Worm (Caenorhabditis elegans) whole organism, L4 larva: ENCODE measurements around the gene ccnk-1.

ENCODE experiments used
- D1046.2 ChIP-seq: fragments of 200-800 bp; sonication (Bioruptor generic); IDR thresholded peaks from 2 replicates; pipeline ENCODE4 v1.3.6; 2022; ENCODE audit warnings: missing genetic modification characterization, missing compliant biosample characterization
- F26F4.8 ChIP-seq: fragments of 200-800 bp; sonication (Bioruptor generic); conservative IDR thresholded peaks from 2 replicates; pipeline ENCODE4 v1.3.6; 2022; ENCODE audit warnings: missing genetic modification characterization, missing compliant biosample characterization
- F49E8.2 ChIP-seq: sonication (generic microtip); optimal IDR thresholded peaks from 2 replicates; lab custom pipeline; 2016; ENCODE audit warnings: missing compliant biosample characterization, mild to moderate bottlenecking, missing genetic modification characterization, borderline replicate concordance
- R02D3.7 ChIP-seq: fragments of 150-350 bp; sonication (generic microtip); optimal IDR thresholded peaks from 3 replicates; lab custom pipeline; 2014; ENCODE audit warnings: missing biosample characterization, missing genetic modification characterization
- T26A8.4 ChIP-seq: fragments of 200-800 bp; sonication (Bioruptor generic); IDR thresholded peaks from 2 replicates; pipeline ENCODE4 v1.3.6; 2022; ENCODE audit warnings: missing genetic modification characterization, missing compliant biosample characterization
- Y105C5A.15 ChIP-seq: fragments of 200-800 bp; sonication (Bioruptor generic); IDR thresholded peaks from 2 replicates; pipeline ENCODE4 v1.3.6; 2022; ENCODE audit warnings: missing genetic modification characterization, missing compliant biosample characterization
- Y75B8A.6 ChIP-seq: fragments of 200-800 bp; sonication (Bioruptor generic); IDR thresholded peaks from 2 replicates; pipeline ENCODE4 v1.3.6; 2022; ENCODE audit warnings: missing genetic modification reagents, missing genetic modification characterization, missing compliant biosample characterization
- ama-1 ChIP-seq: fragments of 150-350 bp; optimal IDR thresholded peaks from 2 replicates; lab custom pipeline; 2014; ENCODE audit warnings: inconsistent platforms, mixed read lengths
- ceh-20 ChIP-seq: fragments of 200-800 bp; sonication (Bioruptor generic); IDR thresholded peaks from 2 replicates; pipeline ENCODE4 v1.3.6; 2022; ENCODE audit warnings: missing genetic modification reagents, missing genetic modification characterization, missing compliant biosample characterization
- ceh-44 ChIP-seq: fragments of 200-800 bp; sonication (Bioruptor generic); IDR thresholded peaks from 2 replicates; pipeline ENCODE4 v1.3.6; 2022; ENCODE audit warnings: missing genetic modification reagents, missing genetic modification characterization, missing compliant biosample characterization
- ceh-82 ChIP-seq: sonication (generic microtip); optimal IDR thresholded peaks from 2 replicates; lab custom pipeline; 2017; ENCODE audit warnings: missing biosample characterization, missing genetic modification characterization
- cey-2 ChIP-seq: sonication (generic microtip); optimal IDR thresholded peaks from 3 replicates; lab custom pipeline; 2017; ENCODE audit warnings: missing genetic modification characterization, mild to moderate bottlenecking, missing compliant biosample characterization, antibody characterized with exemption, borderline replicate concordance; ENCODE audit not compliant: insufficient read depth
- daf-16 ChIP-seq, 3 experiments: sonication (generic microtip); optimal IDR thresholded peaks; 2 replicates each; lab custom pipeline; 2016 to 2017; ENCODE audit warnings: missing genetic modification characterization in 3 of 3, missing genetic modification reagents in 3 of 3, mild to moderate bottlenecking in 2 of 3, missing compliant biosample characterization in 2 of 3, missing biosample characterization in 1 of 3, moderate library complexity in 1 of 3
- dmd-6 ChIP-seq: fragments of 200-800 bp; sonication (Bioruptor generic); IDR thresholded peaks from 2 replicates; pipeline ENCODE4 v1.3.6; 2022; ENCODE audit warnings: missing genetic modification reagents, missing genetic modification characterization, missing compliant biosample characterization
- dpl-1 ChIP-seq: fragments of 150-350 bp; optimal IDR thresholded peaks from 2 replicates; lab custom pipeline; 2014; ENCODE audit warnings: missing biosample characterization, missing genetic modification reagents, missing genetic modification characterization
- dve-1 ChIP-seq: sonication (generic microtip); optimal IDR thresholded peaks from 2 replicates; lab custom pipeline; 2017; ENCODE audit warnings: antibody characterized with exemption, mild to moderate bottlenecking, missing genetic modification characterization, missing compliant biosample characterization; ENCODE audit not compliant: insufficient read depth
- egl-27 ChIP-seq: sonication (generic microtip); optimal IDR thresholded peaks from 3 replicates; lab custom pipeline; 2017; ENCODE audit warnings: missing biosample characterization, missing genetic modification reagents, missing genetic modification characterization
- egl-43 ChIP-seq: fragments of 200-800 bp; sonication (Bioruptor generic); IDR thresholded peaks from 2 replicates; pipeline ENCODE4 v1.3.6; 2022; ENCODE audit warnings: missing genetic modification reagents, missing genetic modification characterization, missing compliant biosample characterization
- gei-8 ChIP-seq: fragments of 200-800 bp; sonication (Bioruptor generic); optimal IDR thresholded peaks from 2 replicates; lab custom pipeline; 2018; ENCODE audit warnings: mild to moderate bottlenecking, missing genetic modification characterization, missing compliant biosample characterization
- hif-1 ChIP-seq, 2 experiments: sonication (generic microtip); optimal IDR thresholded peaks; 2 replicates each; lab custom pipeline; 2016 to 2017; ENCODE audit warnings: missing compliant biosample characterization in 2 of 2, missing genetic modification characterization in 2 of 2, missing genetic modification reagents in 2 of 2, missing genotype in 2 of 2, mild to moderate bottlenecking in 1 of 2
- hlh-11 ChIP-seq: fragments of 200-800 bp; sonication (Bioruptor generic); optimal IDR thresholded peaks from 2 replicates; lab custom pipeline; 2018; ENCODE audit warnings: mild to moderate bottlenecking, missing genetic modification characterization, missing compliant biosample characterization
- hlh-30 ChIP-seq: sonication (generic microtip); optimal IDR thresholded peaks from 2 replicates; lab custom pipeline; 2017; ENCODE audit warnings: antibody characterized with exemption, mild to moderate bottlenecking, missing genetic modification characterization, missing compliant biosample characterization; ENCODE audit not compliant: insufficient read depth
- lin-15B ChIP-seq: fragments of 150-350 bp; sonication (generic microtip); optimal IDR thresholded peaks from 3 replicates; lab custom pipeline; 2014; ENCODE audit warnings: missing biosample characterization, missing genetic modification characterization
- lin-38 ChIP-seq: fragments of 200-800 bp; sonication (Bioruptor generic); IDR thresholded peaks from 2 replicates; pipeline ENCODE4 v1.3.6; 2022; ENCODE audit warnings: missing genetic modification reagents, missing genetic modification characterization, missing compliant biosample characterization
- lin-39 ChIP-seq: fragments of 150-350 bp; optimal IDR thresholded peaks from 2 replicates; lab custom pipeline; 2014; ENCODE audit warnings: missing biosample characterization, missing genetic modification reagents, missing genetic modification characterization
- lsy-2 ChIP-seq, 2 experiments: fragments of 150-350 bp in 1 of 2; sonication (generic microtip) in 1 of 2; optimal IDR thresholded peaks; 2 replicates each; lab custom pipeline; 2014 to 2017; ENCODE audit warnings: missing biosample characterization in 2 of 2, missing genetic modification characterization in 2 of 2
- madf-5 ChIP-seq, 2 experiments: fragments of 200-800 bp; sonication (Bioruptor generic); IDR thresholded peaks; 2 replicates each; pipeline ENCODE4 v1.3.6; 2022; ENCODE audit warnings: missing compliant biosample characterization in 2 of 2, missing genetic modification characterization in 2 of 2
- mep-1 ChIP-seq: fragments of 150-350 bp; sonication (generic microtip); optimal IDR thresholded peaks from 3 replicates; lab custom pipeline; 2014; ENCODE audit warnings: missing biosample characterization, missing genetic modification characterization
- mes-2 ChIP-seq: sonication (generic microtip); optimal IDR thresholded peaks from 2 replicates; lab custom pipeline; 2016; ENCODE audit warnings: missing genotype, mild to moderate bottlenecking, missing genetic modification characterization, missing compliant biosample characterization; ENCODE audit not compliant: poor library complexity, severe bottlenecking
- nhr-11 ChIP-seq: fragments of 150-350 bp; optimal IDR thresholded peaks from 2 replicates; lab custom pipeline; 2014; ENCODE audit warnings: missing biosample characterization, missing genetic modification characterization
- nhr-111 ChIP-seq: fragments of 200-800 bp; sonication (Bioruptor generic); optimal IDR thresholded peaks from 2 replicates; lab custom pipeline; 2018; ENCODE audit warnings: mild to moderate bottlenecking, missing genetic modification characterization, missing compliant biosample characterization
- nhr-25 ChIP-seq: sonication (generic microtip); optimal IDR thresholded peaks from 2 replicates; lab custom pipeline; 2017; ENCODE audit warnings: missing genetic modification characterization, mild to moderate bottlenecking, missing compliant biosample characterization, antibody characterized with exemption, moderate library complexity, borderline replicate concordance; ENCODE audit not compliant: insufficient read depth
- nhr-6 ChIP-seq: fragments of 150-350 bp; optimal IDR thresholded peaks from 2 replicates; lab custom pipeline; 2014; ENCODE audit warnings: missing biosample characterization, missing genetic modification characterization
- nhr-76 ChIP-seq: fragments of 150-350 bp; optimal IDR thresholded peaks from 2 replicates; lab custom pipeline; 2014; ENCODE audit warnings: missing biosample characterization, missing genetic modification characterization
- pqm-1 ChIP-seq: sonication (generic microtip); optimal IDR thresholded peaks from 2 replicates; lab custom pipeline; 2017; ENCODE audit warnings: missing biosample characterization, missing genetic modification characterization
- sdz-12 ChIP-seq: fragments of 200-800 bp; sonication (Bioruptor generic); optimal IDR thresholded peaks from 2 replicates; lab custom pipeline; 2018; ENCODE audit warnings: mild to moderate bottlenecking, missing genetic modification characterization, missing compliant biosample characterization
- skn-1 ChIP-seq: fragments of 150-350 bp; optimal IDR thresholded peaks from 2 replicates; lab custom pipeline; 2014; ENCODE audit warnings: missing biosample characterization, missing genetic modification characterization
- spr-3 ChIP-seq: fragments of 200-800 bp; sonication (Bioruptor generic); optimal IDR thresholded peaks from 2 replicates; lab custom pipeline; 2018; ENCODE audit warnings: mild to moderate bottlenecking, missing genetic modification characterization, missing compliant biosample characterization
- unc-130 ChIP-seq: sonication (generic microtip); optimal IDR thresholded peaks from 2 replicates; lab custom pipeline; 2016; ENCODE audit warnings: missing genetic modification reagents, missing genetic modification characterization, missing compliant biosample characterization
- unc-62 ChIP-seq, 3 experiments: fragments of 150-350 bp in 1 of 3; sonication (generic microtip); optimal IDR thresholded peaks in 2 of 3; peaks in 1 of 3; 1 replicate in 1 of 3; 2 replicates in 2 of 3; lab custom pipeline; 2014 to 2017; ENCODE audit warnings: missing biosample characterization in 3 of 3, missing genetic modification characterization in 3 of 3, missing genetic modification reagents in 3 of 3, missing genotype in 1 of 3
- zip-11 ChIP-seq: fragments of 200-800 bp; sonication (Bioruptor generic); IDR thresholded peaks from 2 replicates; pipeline ENCODE4 v1.3.6; 2022; ENCODE audit warnings: missing genetic modification characterization, missing compliant biosample characterization
- ztf-11 ChIP-seq: fragments of 150-350 bp; optimal IDR thresholded peaks from 2 replicates; lab custom pipeline; 2014; ENCODE audit warnings: missing biosample characterization, missing genetic modification characterization

ccnk-1 gene

ce11 chrV:14640769-14641168 is 28.4 kb downstream of the ccnk-1 start, which contains the start of gene C54G10.1 (continued):
- TF ChIP-seq zip-11 (GFP tag; lab: Robert Waterston, UW) (no peak), dve-1 (tag; lab: Kevin White, UChicago) (peak; percentile 47), ama-1 (lab: Kevin White, UChicago) (no peak), F26F4.8 (no peak), spr-3 (no peak), skn-1 (no peak), ztf-11 (no peak), F49E8.2 (tag; lab: Kevin White, UChicago) (no peak), lin-39 (tag; lab: Kevin White, UChicago) (no peak), R02D3.7 (no peak), cey-2 (tag; lab: Kevin White, UChicago) (no peak), mes-2 (tag; lab: Kevin White, UChicago) (peak; percentile 6), daf-16 (GFP tag; optimal IDR thresholded peaks at IDR 0.05; lab: Kevin White, UChicago) (no peak), daf-16 (tag; optimal IDR thresholded peaks at IDR 0.05; lab: Kevin White, UChicago) (peak; percentile 90), dmd-6 (GFP tag; lab: Robert Waterston, UW) (peak; percentile 66), egl-27 (tag; lab: Kevin White, UChicago) (no peak), pqm-1 (tag; lab: Kevin White, UChicago) (peak; percentile 65), D1046.2 (GFP tag; lab: Robert Waterston, UW) (no peak), nhr-25 (no peak), egl-43 (GFP tag; lab: Robert Waterston, UW) (no peak), nhr-111 (GFP tag; lab: Kevin White, UChicago) (no peak), ceh-20 (GFP tag; lab: Robert Waterston, UW) (no peak), madf-5 (GFP tag; IDR thresholded peaks at IDR 0.05; lab: Robert Waterston, UW) (no peak), sdz-12 (GFP tag; lab: Kevin White, UChicago) (no peak), lin-15B (tag; lab: Kevin White, UChicago) (no peak), ceh-82 (tag; lab: Kevin White, UChicago) (no peak), T26A8.4 (no peak), nhr-76 (tag; lab: Kevin White, UChicago) (no peak), Y75B8A.6 (GFP tag; lab: Robert Waterston, UW) (no peak)

- TF ChIP-seq nhr-11 (tag; lab: Kevin White, UChicago) (no peak), dpl-1 (GFP tag; lab: Kevin White, UChicago) (no peak), zip-11 (GFP tag; lab: Robert Waterston, UW) (no peak), Y105C5A.15 (GFP tag; lab: Robert Waterston, UW) (no peak), unc-62 (GFP tag; optimal IDR thresholded peaks at IDR 0.05 in 1 of 2; lab: Kevin White, UChicago) (peak in 1 of 2 experiments; percentile 87), unc-62 (tag; optimal IDR thresholded peaks at IDR 0.05; lab: Kevin White, UChicago) (no peak), lin-38 (GFP tag; lab: Robert Waterston, UW) (0 out of 2 replicates have a peak, but pooled peaks have one; percentile 16), egl-43 (GFP tag; lab: Robert Waterston, UW) (no peak)
These were observed 29.7 kb downstream of the ccnk-1 start for ce11 chrV:14642016-14642415.

- TF ChIP-seq hlh-11 (tag; lab: Kevin White, UChicago) (peak; percentile 41), dpl-1 (GFP tag; lab: Kevin White, UChicago) (peak; percentile 84), hlh-30 (tag; lab: Kevin White, UChicago) (peak; percentile 11), mep-1 (peak; percentile 10), daf-16 (GFP tag; optimal IDR thresholded peaks at IDR 0.05; lab: Kevin White, UChicago) (no peak), daf-16 (tag; optimal IDR thresholded peaks at IDR 0.05; lab: Kevin White, UChicago) (peak; percentile 6), gei-8 (no peak), nhr-6 (peak; percentile 54), mes-2 (tag; lab: Kevin White, UChicago) (peak; percentile 61), hif-1 (tag; optimal IDR thresholded peaks at IDR 0.05; lab: Kevin White, UChicago) (no peak), lin-38 (GFP tag; lab: Robert Waterston, UW) (peak; percentile 89), ceh-44 (GFP tag; lab: Robert Waterston, UW) (no peak), unc-130 (GFP tag; lab: Kevin White, UChicago) (peak; percentile 48), lsy-2 (tag; optimal IDR thresholded peaks at IDR 0.05; lab: Kevin White, UChicago) (no peak)
- TF ChIP-seq, all 104 proteins: peak for 9
These were observed 33.8 kb downstream of the ccnk-1 start, which contains the start of the genes rfc-1 and pmp-3 for ce11 chrV:14645817-14646789. rfc-1 (minus strand) TSS chrV:14645979. pmp-3 (plus strand) TSS chrV:14646739.
